Worm (Caenorhabditis elegans): ENCODE measurements around the gene hst-3.1.

DNA sequence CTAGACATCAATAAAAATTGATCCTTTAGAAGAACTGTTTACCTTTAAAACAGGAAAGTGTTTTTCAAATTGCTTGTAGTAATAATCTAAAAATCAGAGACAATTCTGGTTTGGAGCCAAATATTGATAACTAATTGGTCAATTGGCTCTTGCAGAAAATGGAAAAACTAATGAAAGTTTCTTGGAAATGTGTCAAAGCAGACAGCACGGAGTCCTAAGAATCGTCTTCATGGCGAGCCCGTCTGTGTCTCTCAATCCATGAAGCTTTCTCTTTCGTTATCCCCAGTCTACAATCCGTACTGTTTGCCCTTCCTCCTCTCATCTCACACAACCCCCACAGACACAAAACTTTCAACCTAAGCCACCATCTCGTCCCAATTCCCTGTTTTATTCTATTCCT lies 10.5 kb upstream of the hst-3.1 start, which contains the start of gene F40H3.1:
- TF ChIP-seq ama-1 (optimal IDR thresholded peaks at IDR 0.05) (no peak), ama-1 (GFP tag; optimal IDR thresholded peaks at IDR 0.05) (no peak), snpc-4 (GFP tag; optimal IDR thresholded peaks at IDR 0.05) (no peak), snpc-4 (tag; optimal IDR thresholded peaks at IDR 0.05) (no peak), lsl-1 (GFP tag; optimal IDR thresholded peaks at IDR 0.05) (no peak), ekl-4 (GFP tag; IDR thresholded peaks at IDR 0.05) (no peak), ztf-25 (GFP tag; IDR thresholded peaks at IDR 0.05) (no peak), hlh-26 (GFP tag; conservative IDR thresholded peaks at IDR 0.05) (no peak), rpc-1 (optimal IDR thresholded peaks at IDR 0.05) (no peak), rpc-1 (tag; optimal IDR thresholded peaks at IDR 0.05) (no peak), aptf-3 (GFP tag; IDR thresholded peaks at IDR 0.05) (no peak), snpc-1.3 (tag; optimal IDR thresholded peaks at IDR 0.05; ENCODE audit: insufficient read depth) (no peak), nfyb-1 (GFP tag; IDR thresholded peaks at IDR 0.05) (no peak), F49E8.2 (tag; optimal IDR thresholded peaks at IDR 0.05; ENCODE audit: insufficient read depth) (no peak), ztf-26 (tag; optimal IDR thresholded peaks at IDR 0.05) (no peak), lin-35 (GFP tag; optimal IDR thresholded peaks at IDR 0.05) (no peak)
